Worm (Caenorhabditis elegans): ENCODE data around the gene F46C5.9.
A peak's percentile ranks its signal among the peaks of the same experiment; 100 is the strongest.

Gene F46C5.9

DNA sequence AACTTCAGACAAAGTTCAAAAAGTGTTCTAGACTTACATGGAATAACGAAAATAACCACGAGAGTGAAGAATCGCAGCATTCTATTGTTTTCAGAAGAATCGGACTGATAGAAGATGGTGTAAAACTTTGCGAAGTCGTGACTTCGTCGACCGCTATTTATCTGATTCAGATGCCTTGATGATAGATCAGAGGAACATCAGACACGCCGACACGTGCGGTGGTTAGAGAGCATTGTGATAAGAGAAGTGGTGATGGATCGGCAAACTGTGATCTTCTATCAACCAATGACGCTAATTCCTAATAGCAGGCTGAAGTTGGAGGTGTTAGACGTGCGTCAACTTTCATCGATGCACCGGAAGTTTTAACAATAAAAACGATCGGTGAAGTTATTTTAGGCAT lies 7.7 kb upstream of the F46C5.9 start:
- TF ChIP-seq cey-2 (tag; optimal IDR thresholded peaks at IDR 0.05; ENCODE audit: borderline replicate concordance, insufficient read depth), result peak; percentile 78
- peak in 1 of 2 experiments; percentile 78 for TF ChIP-seq mdl-1 (tag; optimal IDR thresholded peaks at IDR 0.05)
- no peak for TF ChIP-seq ces-1 (GFP tag; optimal IDR thresholded peaks at IDR 0.05)
- TF ChIP-seq snpc-1.2 (GFP tag; IDR thresholded peaks at IDR 0.05), result no peak
- TF ChIP-seq aha-1 (tag), result peak; percentile 92
- 0 out of 2 replicates have a peak, but pooled peaks have one; percentile 12 for TF ChIP-seq mxl-2 (GFP tag; conservative IDR thresholded peaks at IDR 0.05)
- peak; percentile 25 for TF ChIP-seq gei-8 (GFP tag; optimal IDR thresholded peaks at IDR 0.05)
- peak; percentile 4 for TF ChIP-seq ama-1 (optimal IDR thresholded peaks at IDR 0.05)
- peak; percentile 62 for TF ChIP-seq hlh-11 (tag; optimal IDR thresholded peaks at IDR 0.05)
- TF ChIP-seq nhr-102 (tag; optimal IDR thresholded peaks at IDR 0.05), result peak; percentile 14
- TF ChIP-seq nhr-28 (tag; optimal IDR thresholded peaks at IDR 0.05), result peak; percentile 2
- TF ChIP-seq mxl-3 (GFP tag; optimal IDR thresholded peaks at IDR 0.05), result peak; percentile 84
- no peak for TF ChIP-seq lin-38 (GFP tag; IDR thresholded peaks at IDR 0.05)
- no peak for TF ChIP-seq ZK546.5 (tag; optimal IDR thresholded peaks at IDR 0.05)
- TF ChIP-seq duxl-1 (tag; optimal IDR thresholded peaks at IDR 0.05; ENCODE audit: poor library complexity), result no peak
- TF ChIP-seq ceh-20 (GFP tag; IDR thresholded peaks at IDR 0.05), result 0 out of 2 replicates have a peak, but pooled peaks have one; percentile 55
- TF ChIP-seq dmd-6 (GFP tag; IDR thresholded peaks at IDR 0.05), result peak; percentile 39
- no peak for TF ChIP-seq spr-3 (GFP tag; optimal IDR thresholded peaks at IDR 0.05)
- TF ChIP-seq hlh-30 (tag; optimal IDR thresholded peaks at IDR 0.05; ENCODE audit: insufficient read depth), result peak; percentile 77
- TF ChIP-seq saeg-2 (GFP tag; IDR thresholded peaks at IDR 0.05), result no peak
- TF ChIP-seq nhr-25 (tag; optimal IDR thresholded peaks at IDR 0.05; ENCODE audit: borderline replicate concordance, insufficient read depth), result peak; percentile 47
- TF ChIP-seq ceh-44 (GFP tag; IDR thresholded peaks at IDR 0.05), result no peak
- TF ChIP-seq nhr-237 (tag; optimal IDR thresholded peaks at IDR 0.05), result no peak
- peak; percentile 1 for TF ChIP-seq dve-1 (tag; optimal IDR thresholded peaks at IDR 0.05; ENCODE audit: insufficient read depth)
- TF ChIP-seq nhr-48 (tag; optimal IDR thresholded peaks at IDR 0.05), result peak; percentile 95
- peak; percentile 39; the same call in 1 of the 2 replicates for TF ChIP-seq lin-1 (GFP tag; IDR thresholded peaks at IDR 0.05)
- peak; percentile 31 for TF ChIP-seq mep-1 (tag; optimal IDR thresholded peaks at IDR 0.05)
- no peak for TF ChIP-seq F49E8.2 (tag; optimal IDR thresholded peaks at IDR 0.05; ENCODE audit: borderline replicate concordance)
- 0 out of 2 replicates have a peak, but pooled peaks have one; percentile 56 for TF ChIP-seq tra-1 (GFP tag; IDR thresholded peaks at IDR 0.05)

DNA sequence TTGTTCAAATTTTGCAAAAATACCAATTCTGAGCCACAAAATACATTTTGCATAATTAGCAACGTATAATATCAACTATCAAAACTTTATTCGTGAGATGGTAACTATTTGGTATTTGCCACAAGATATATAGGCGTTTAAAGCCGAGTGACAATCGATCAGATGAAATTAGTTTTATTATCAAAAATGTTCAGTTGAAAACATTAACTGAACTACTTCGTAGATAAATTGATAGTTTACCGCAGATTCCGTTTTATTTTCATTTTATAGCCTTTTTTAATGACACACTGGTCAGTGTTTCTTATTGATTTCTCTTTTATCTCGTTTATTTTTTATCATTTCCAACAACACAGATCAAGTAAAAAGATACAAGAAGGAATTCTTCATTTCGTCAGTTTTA lies 6.7 kb upstream of the F46C5.9 start:
- TF ChIP-seq rbr-2 (tag; optimal IDR thresholded peaks at IDR 0.05) (no peak), lin-13 (GFP tag; optimal IDR thresholded peaks at IDR 0.05) (no peak), zfp-3 (GFP tag; conservative IDR thresholded peaks at IDR 0.05) (peak; percentile 88), vab-7 (GFP tag; IDR thresholded peaks at IDR 0.05) (no peak), cey-2 (tag; optimal IDR thresholded peaks at IDR 0.05; ENCODE audit: borderline replicate concordance, insufficient read depth) (no peak), mep-1 (tag; optimal IDR thresholded peaks at IDR 0.05) (peak; percentile 52), ZK546.5 (tag; optimal IDR thresholded peaks at IDR 0.05) (no peak), hif-1 (tag; optimal IDR thresholded peaks at IDR 0.05) (no peak), T20F7.1 (GFP tag; optimal IDR thresholded peaks at IDR 0.05) (peak; percentile 50), egl-27 (tag; optimal IDR thresholded peaks at IDR 0.05) (no peak), madf-5 (GFP tag; IDR thresholded peaks at IDR 0.05) (no peak), daf-12 (tag; optimal IDR thresholded peaks at IDR 0.05) (no peak), nhr-48 (tag; optimal IDR thresholded peaks at IDR 0.05) (no peak), unc-39 (tag; optimal IDR thresholded peaks at IDR 0.05) (no peak), arid-1 (GFP tag; conservative IDR thresholded peaks at IDR 0.05) (0 out of 2 replicates have a peak, but pooled peaks have one; percentile 21), duxl-1 (tag; optimal IDR thresholded peaks at IDR 0.05; ENCODE audit: poor library complexity) (peak; percentile 11), jun-1 (tag; optimal IDR thresholded peaks at IDR 0.05) (no peak), ceh-20 (GFP tag; IDR thresholded peaks at IDR 0.05) (0 out of 2 replicates have a peak, but pooled peaks have one; percentile 37), nhr-42 (GFP tag; IDR thresholded peaks at IDR 0.05) (no peak), nhr-28 (tag; optimal IDR thresholded peaks at IDR 0.05) (peak; percentile 18), dmd-9 (GFP tag; IDR thresholded peaks at IDR 0.05) (no peak), mdt-29 (GFP tag; IDR thresholded peaks at IDR 0.05) (peak; percentile 10; the same call in 1 of the 2 replicates), Y48G9A.11 (GFP tag; IDR thresholded peaks at IDR 0.05) (no peak), dve-1 (tag; optimal IDR thresholded peaks at IDR 0.05; ENCODE audit: insufficient read depth) (peak; percentile 16)
